Worm (Caenorhabditis elegans) whole organism, L1 larva: ENCODE data around the gene spp-26.

ENCODE experiments used
- dpl-1 ChIP-seq, 3 experiments: fragments of 150-350 bp in 2 of 3; sonication (generic microtip) in 1 of 3; optimal IDR thresholded peaks; 2 replicates each; lab custom pipeline; 2014 to 2017; ENCODE audit warnings: missing biosample characterization in 3 of 3, missing genetic modification characterization in 3 of 3, missing genetic modification reagents in 3 of 3
- lir-3 ChIP-seq: sonication (generic microtip); optimal IDR thresholded peaks from 2 replicates; lab custom pipeline; 2016; ENCODE audit warnings: mild to moderate bottlenecking, missing genetic modification characterization, moderate library complexity, missing compliant biosample characterization; ENCODE audit not compliant: poor library complexity
- mef-2 ChIP-seq: fragments of 150-350 bp; optimal IDR thresholded peaks from 2 replicates; lab custom pipeline; 2014; ENCODE audit warnings: missing biosample characterization, missing genetic modification characterization
- nhr-12 ChIP-seq: sonication (generic microtip); optimal IDR thresholded peaks from 2 replicates; lab custom pipeline; 2017; ENCODE audit warnings: missing biosample characterization, missing genetic modification characterization

DNA sequence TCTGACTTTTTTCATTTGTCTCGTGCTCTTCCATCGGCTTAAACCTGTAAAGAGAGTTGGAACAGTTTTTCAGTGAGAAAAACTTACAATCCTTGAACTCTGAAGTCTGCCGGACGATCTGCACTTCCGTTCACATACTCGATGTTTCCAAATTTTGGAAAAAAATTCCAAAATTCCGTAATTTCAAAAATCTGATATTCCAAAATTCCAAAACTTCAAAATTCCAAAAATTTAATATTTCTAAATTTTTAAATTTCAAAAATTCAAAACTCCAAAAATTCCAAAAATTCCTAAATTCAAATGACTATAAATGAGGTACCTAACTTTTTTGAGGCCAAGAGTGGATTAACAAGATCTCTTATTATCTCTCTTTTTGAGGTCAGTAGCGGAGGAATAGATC is 17.6 kb upstream of the spp-26 start, which contains the start of gene EGAP9.4:
- TF ChIP-seq mef-2 (tag; lab: Kevin White, UChicago) = no peak
- TF ChIP-seq nhr-12 (tag; lab: Kevin White, UChicago) = no peak
- no peak for TF ChIP-seq lir-3 (tag; lab: Kevin White, UChicago)
- no peak for TF ChIP-seq dpl-1 (GFP tag; optimal IDR thresholded peaks at IDR 0.05; lab: Kevin White, UChicago)
